Fruit fly (Drosophila melanogaster) whole organism, wandering third instar larva: ENCODE results near the gene net.

Experiments
- Abd-B ChIP-seq: fragments of >200 bp; optimal IDR thresholded peaks from 2 replicates; lab custom pipeline; 2017; ENCODE audit warnings: missing biosample characterization, missing genetic modification characterization
- CG32264 ChIP-seq: fragments of 200-800 bp; sonication (Bioruptor generic); optimal IDR thresholded peaks from 2 replicates; lab custom pipeline; 2016; ENCODE audit warnings: missing biosample characterization, missing genetic modification characterization
- CG9705 ChIP-seq: fragments of 200-800 bp; sonication (Bioruptor generic); optimal IDR thresholded peaks from 2 replicates; lab custom pipeline; 2018; ENCODE audit warnings: missing biosample characterization, mild to moderate bottlenecking, missing genetic modification characterization
- CrebA ChIP-seq: fragments of 200-800 bp; sonication (Bioruptor generic); optimal IDR thresholded peaks from 2 replicates; lab custom pipeline; 2016; ENCODE audit warnings: missing biosample characterization, mild to moderate bottlenecking, missing genetic modification characterization, borderline replicate concordance
- Dfd ChIP-seq: fragments of >200 bp; optimal IDR thresholded peaks from 2 replicates; lab custom pipeline; 2017; ENCODE audit warnings: missing biosample characterization, missing genetic modification characterization
- Dif ChIP-seq: fragments of 200-275, 200-300 bp; sonication (Bioruptor generic); optimal IDR thresholded peaks from 2 replicates; lab custom pipeline; 2018; ENCODE audit warnings: missing biosample characterization, missing genetic modification characterization; ENCODE audit not compliant: partially characterized antibody
- GATAd ChIP-seq: sonication (Bioruptor generic); optimal IDR thresholded peaks from 2 replicates; lab custom pipeline; 2016; ENCODE audit warnings: missing biosample characterization, missing genetic modification characterization
- HLH106 ChIP-seq: fragments of 200-800 bp; optimal IDR thresholded peaks from 3 replicates; lab custom pipeline; 2019; ENCODE audit warnings: missing biosample characterization, mild to moderate bottlenecking, missing genetic modification characterization, moderate library complexity
- Hnf4 ChIP-seq: fragments of 200-800 bp; sonication (Bioruptor generic); optimal IDR thresholded peaks from 2 replicates; lab custom pipeline; 2016; ENCODE audit warnings: missing biosample characterization, mild to moderate bottlenecking, missing genetic modification characterization
- Hr78 ChIP-seq: fragments of >200 bp; optimal IDR thresholded peaks from 2 replicates; lab custom pipeline; 2017; ENCODE audit warnings: missing biosample characterization, missing genetic modification characterization
- Hr83 ChIP-seq: fragments of 200-300 bp; sonication (Bioruptor generic); optimal IDR thresholded peaks from 2 replicates; lab custom pipeline; 2016; ENCODE audit warnings: missing biosample characterization, mild to moderate bottlenecking, missing genetic modification characterization, moderate library complexity; ENCODE audit not compliant: poor library complexity, severe bottlenecking
- Jra ChIP-seq: sonication (Bioruptor generic); optimal IDR thresholded peaks from 2 replicates; lab custom pipeline; 2016; ENCODE audit warnings: missing biosample characterization, missing genetic modification characterization
- Mio ChIP-seq: sonication (Bioruptor generic); optimal IDR thresholded peaks from 2 replicates; lab custom pipeline; 2016; ENCODE audit warnings: missing biosample characterization, missing genetic modification characterization
- Myc ChIP-seq: fragments of >200 bp; optimal IDR thresholded peaks from 2 replicates; lab custom pipeline; 2017
- N ChIP-seq: fragments of >200 bp; optimal IDR thresholded peaks from 2 replicates; lab custom pipeline; 2018; ENCODE audit warnings: missing biosample characterization, missing external identifiers, missing genetic modification characterization
- OdsH ChIP-seq: fragments of 200-800 bp; sonication (Bioruptor generic); optimal IDR thresholded peaks from 2 replicates; lab custom pipeline; 2016; ENCODE audit warnings: missing biosample characterization, mild to moderate bottlenecking, missing genetic modification characterization
- Rel ChIP-seq, 2 experiments: fragments of 200-800 bp; sonication (Bioruptor generic) in 1 of 2; optimal IDR thresholded peaks; 2 replicates in 1 of 2; 3 replicates in 1 of 2; lab custom pipeline; 2016 to 2019; ENCODE audit warnings: mild to moderate bottlenecking in 2 of 2, missing biosample characterization in 2 of 2, missing genetic modification characterization in 2 of 2, moderate library complexity in 1 of 2
- Sp1 ChIP-seq: fragments of 200-800 bp; sonication (Bioruptor generic); optimal IDR thresholded peaks from 3 replicates; lab custom pipeline; 2019; ENCODE audit warnings: missing biosample characterization, mild to moderate bottlenecking, missing genetic modification characterization, moderate library complexity
- Vsx2 ChIP-seq: fragments of 200-300, 225-300 bp; sonication (Bioruptor generic); optimal IDR thresholded peaks from 2 replicates; lab custom pipeline; 2018; ENCODE audit warnings: missing biosample characterization, missing genetic modification characterization; ENCODE audit not compliant: partially characterized antibody
- br ChIP-seq: fragments of 200-800 bp; sonication (Bioruptor generic); optimal IDR thresholded peaks from 2 replicates; lab custom pipeline; 2016; ENCODE audit warnings: missing biosample characterization, missing genetic modification characterization
- brk ChIP-seq: fragments of 200-800 bp; sonication (Bioruptor generic); optimal IDR thresholded peaks from 2 replicates; lab custom pipeline; 2016; ENCODE audit warnings: missing biosample characterization, mild to moderate bottlenecking, missing genetic modification characterization
- dl ChIP-seq, 2 experiments: fragments of 175-275, 200-275 bp in 1 of 2; fragments of 200-275 bp in 1 of 2; sonication (Bioruptor generic); optimal IDR thresholded peaks; lab custom pipeline; 2018; ENCODE audit warnings: mild to moderate bottlenecking in 2 of 2, missing biosample characterization in 2 of 2, missing genetic modification characterization in 2 of 2, moderate library complexity in 2 of 2; ENCODE audit not compliant: partially characterized antibody in 2 of 2, insufficient read depth in 1 of 2
- dmrt93B ChIP-seq: fragments of 200-800 bp; sonication (Bioruptor generic); optimal IDR thresholded peaks from 2 replicates; lab custom pipeline; 2018; ENCODE audit warnings: missing biosample characterization, mild to moderate bottlenecking, missing genetic modification characterization
- dsf ChIP-seq: sonication (Bioruptor generic); optimal IDR thresholded peaks from 2 replicates; lab custom pipeline; 2016; ENCODE audit warnings: missing biosample characterization, missing genetic modification characterization, borderline replicate concordance
- ey ChIP-seq: fragments of 200-800 bp; sonication (Bioruptor generic); optimal IDR thresholded peaks from 2 replicates; lab custom pipeline; 2016; ENCODE audit warnings: missing biosample characterization, missing genetic modification characterization
- foxo ChIP-seq, 2 experiments: fragments of 200-800 bp; sonication (Bioruptor generic); optimal IDR thresholded peaks; 2 replicates in 1 of 2; 3 replicates in 1 of 2; lab custom pipeline; 2016 to 2017; ENCODE audit warnings: missing biosample characterization in 2 of 2, missing genetic modification characterization in 2 of 2
- fru ChIP-seq: fragments of 200-800 bp; sonication (Bioruptor generic); optimal IDR thresholded peaks from 3 replicates; lab custom pipeline; 2016; ENCODE audit warnings: missing biosample characterization, mild to moderate bottlenecking, missing genetic modification characterization
- h ChIP-seq: fragments of 200-800 bp; sonication (Bioruptor generic); optimal IDR thresholded peaks from 3 replicates; lab custom pipeline; 2016; ENCODE audit warnings: missing biosample characterization, mild to moderate bottlenecking, missing genetic modification characterization
- jim ChIP-seq: fragments of 175-275, 200-325 bp; sonication (Bioruptor generic); optimal IDR thresholded peaks from 2 replicates; lab custom pipeline; 2016; ENCODE audit warnings: missing biosample characterization, mild to moderate bottlenecking, missing genetic modification characterization
- lola ChIP-seq: fragments of >200 bp; optimal IDR thresholded peaks from 2 replicates; lab custom pipeline; 2017; ENCODE audit warnings: missing biosample characterization, missing genetic modification characterization
- pan ChIP-seq: fragments of >200 bp; optimal IDR thresholded peaks from 2 replicates; lab custom pipeline; 2017
- psq ChIP-seq: fragments of 200-800 bp; sonication (Bioruptor generic); optimal IDR thresholded peaks from 3 replicates; lab custom pipeline; 2017; ENCODE audit warnings: missing biosample characterization, mild to moderate bottlenecking, missing genetic modification characterization, moderate library complexity
- rgr ChIP-seq: fragments of 200-800 bp; sonication (Bioruptor generic); optimal IDR thresholded peaks from 3 replicates; lab custom pipeline; 2016; ENCODE audit warnings: missing biosample characterization, mild to moderate bottlenecking, missing genetic modification characterization
- sage ChIP-seq: fragments of 200-800 bp; sonication (Bioruptor generic); optimal IDR thresholded peaks from 2 replicates; lab custom pipeline; 2016; ENCODE audit warnings: missing biosample characterization, mild to moderate bottlenecking, missing genetic modification characterization
- sv ChIP-seq: fragments of 200-800 bp; sonication (Bioruptor generic); optimal IDR thresholded peaks from 3 replicates; lab custom pipeline; 2016; ENCODE audit warnings: missing biosample characterization, missing genetic modification characterization
- tai ChIP-seq: sonication (Bioruptor generic); optimal IDR thresholded peaks from 2 replicates; lab custom pipeline; 2016; ENCODE audit warnings: missing biosample characterization, missing genetic modification characterization
- usp ChIP-seq: fragments of >200 bp; optimal IDR thresholded peaks from 2 replicates; lab custom pipeline; 2017; ENCODE audit warnings: missing biosample characterization, missing genetic modification characterization
- woc ChIP-seq: sonication (Bioruptor generic); optimal IDR thresholded peaks from 2 replicates; lab custom pipeline; 2016; ENCODE audit warnings: missing biosample characterization, mild to moderate bottlenecking, missing genetic modification characterization

Gene net

dm6 chr2L:71869-72751 is 15.1 kb downstream of the net start:
- TF ChIP-seq Dif (GFP tag; lab: Kevin White, UChicago) (peak; percentile 64), Abd-B (no peak), pan (lab: Kevin White, UChicago) (no peak), fru (GFP tag; lab: Kevin White, UChicago) (no peak), sage (GFP tag; lab: Kevin White, UChicago) (no peak), Sp1 (peak; percentile 31), woc (GFP tag; lab: Kevin White, UChicago) (no peak), Hr83 (no peak), ey (GFP tag; lab: Kevin White, UChicago) (no peak), dl (GFP tag; optimal IDR thresholded peaks at IDR 0.05; lab: Kevin White, UChicago; ENCODE audit: insufficient read depth in 1 of 2, partially characterized antibody in 2 of 2) (peak; percentile 29 to 35), tai (GFP tag; lab: Kevin White, UChicago) (no peak), dsf (GFP tag; lab: Kevin White, UChicago) (no peak), lola (GFP tag; lab: Kevin White, UChicago) (no peak), Hr78 (GFP tag; lab: Kevin White, UChicago) (no peak), rgr (GFP tag; lab: Kevin White, UChicago) (peak; percentile 19), Rel (GFP tag; optimal IDR thresholded peaks at IDR 0.05; lab: Kevin White, UChicago) (no peak), Rel (tag; optimal IDR thresholded peaks at IDR 0.05; lab: Kevin White, UChicago) (peak; percentile 18), jim (GFP tag; lab: Kevin White, UChicago) (no peak), Hnf4 (GFP tag; lab: Kevin White, UChicago) (no peak), Vsx2 (GFP tag; lab: Kevin White, UChicago) (peak; percentile 23), CrebA (GFP tag; lab: Kevin White, UChicago) (no peak), brk (GFP tag; lab: Kevin White, UChicago) (peak; percentile 7), HLH106 (tag; lab: Kevin White, UChicago) (no peak), usp (GFP tag; lab: Kevin White, UChicago) (no peak), dmrt93B (no peak), br (GFP tag; lab: Kevin White, UChicago) (no peak), psq (no peak), CG9705 (no peak), Mio (GFP tag; lab: Kevin White, UChicago) (no peak), foxo (GFP tag; optimal IDR thresholded peaks at IDR 0.05; lab: Kevin White, UChicago) (peak in 1 of 2 experiments; percentile 4), Myc (no peak), CG32264 (GFP tag; lab: Kevin White, UChicago) (no peak), sv (GFP tag; lab: Kevin White, UChicago) (no peak), OdsH (GFP tag; lab: Kevin White, UChicago) (peak; percentile 30), GATAd (GFP tag; lab: Kevin White, UChicago) (no peak), N (GFP tag; lab: Kevin White, UChicago) (no peak), h (no peak), Jra (GFP tag; lab: Kevin White, UChicago) (no peak), Dfd (no peak)

DNA sequence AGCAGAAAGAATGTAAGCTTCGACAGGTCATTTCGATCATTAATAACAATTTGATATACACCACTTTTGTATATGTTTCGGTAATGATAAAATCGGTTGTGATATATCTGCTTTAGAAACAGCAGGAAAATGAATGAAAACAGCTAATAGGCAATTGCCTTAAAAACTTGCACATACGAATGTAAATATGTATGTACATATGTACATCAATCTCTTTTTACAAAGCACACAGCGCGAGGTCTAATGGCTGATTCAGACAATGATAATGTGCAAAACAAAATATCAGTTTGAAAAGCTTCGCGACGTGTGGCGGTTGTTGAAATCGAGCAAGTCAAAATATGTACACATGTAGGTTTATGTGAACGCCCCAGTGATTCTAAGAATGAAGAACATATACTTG is 15.7 kb downstream of the net start, which contains the start of gene galectin:
Gene galectin, plus strand, starts transcription at position 301 of the 400 bp plus-strand sequence.
- no peak for TF ChIP-seq CrebA (GFP tag; lab: Kevin White, UChicago)
- no peak for TF ChIP-seq Rel (GFP tag; optimal IDR thresholded peaks at IDR 0.05; lab: Kevin White, UChicago)
- peak; percentile 41 for TF ChIP-seq Rel (tag; optimal IDR thresholded peaks at IDR 0.05; lab: Kevin White, UChicago)
- no peak for TF ChIP-seq OdsH (GFP tag; lab: Kevin White, UChicago)
- TF ChIP-seq tai (GFP tag; lab: Kevin White, UChicago), result peak; percentile 19
- no peak for TF ChIP-seq N (GFP tag; lab: Kevin White, UChicago)
- TF ChIP-seq sage (GFP tag; lab: Kevin White, UChicago), result peak; percentile 24
- no peak for TF ChIP-seq CG9705
- TF ChIP-seq h, result peak; percentile 26
